Fruit fly (Drosophila melanogaster): ENCODE data around the gene CG14605.

CG14605 gene

dm6 chr3R:7186242-7187092, 33.0 kb downstream of the CG14605 start, which contains the start of the genes CG10055 and lap (continued):
- TF ChIP-seq MESR4 (GFP tag; optimal IDR thresholded peaks at IDR 0.05) (peak; percentile 92), gfzf (GFP tag; optimal IDR thresholded peaks at IDR 0.05) (peak; percentile 93), lab (GFP tag; optimal IDR thresholded peaks at IDR 0.05) (no peak), CG6765 (GFP tag; optimal IDR thresholded peaks at IDR 0.05) (no peak), Trl (optimal IDR thresholded peaks at IDR 0.05) (no peak), Trl (GFP tag; optimal IDR thresholded peaks at IDR 0.05) (no peak), Opbp (GFP tag; IDR thresholded peaks at IDR 0.05; ENCODE audit: partially characterized antibody) (peak; percentile 50; the same call in 1 of the 3 replicates)

DNA sequence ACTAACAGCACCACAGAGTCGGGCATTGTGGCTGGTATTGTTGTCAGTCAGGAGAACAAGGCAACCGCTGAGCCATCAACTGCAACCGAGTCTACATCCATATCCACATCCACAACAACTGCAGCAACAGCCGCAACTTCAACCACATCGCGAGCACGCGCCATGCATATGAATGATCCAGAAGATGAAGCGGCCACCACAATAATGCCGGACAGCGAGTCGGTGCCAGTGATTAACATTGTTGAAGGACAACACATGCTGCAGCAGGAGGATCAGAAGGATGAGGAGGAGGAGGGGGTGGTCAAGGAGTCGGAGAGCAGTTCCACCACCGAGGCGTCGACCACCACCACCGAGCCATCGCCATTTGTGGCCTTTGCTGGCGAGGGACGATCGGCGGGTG, 44.8 kb downstream of the CG14605 start:
- TF ChIP-seq Stat92E (GFP tag; optimal IDR thresholded peaks at IDR 0.05) (no peak), ranshi (GFP tag; IDR thresholded peaks at IDR 0.05) (no peak), CG1832 (GFP tag; optimal IDR thresholded peaks at IDR 0.05) (no peak)

- peak in 1 of 2 experiments; percentile 58 for TF ChIP-seq Pdp1 (GFP tag; optimal IDR thresholded peaks at IDR 0.05)
- peak; percentile 62 for TF ChIP-seq Ets65A (GFP tag)
- no peak for TF ChIP-seq CG14050 (GFP tag; IDR thresholded peaks at IDR 0.05)
- no peak for TF ChIP-seq CG18764 (GFP tag; optimal IDR thresholded peaks at IDR 0.05)
- TF ChIP-seq Dref (GFP tag; IDR thresholded peaks at IDR 0.05) = no peak
Measured at dm6 chr3R:7172978-7173377, 46.5 kb downstream of the CG14605 start.

DNA sequence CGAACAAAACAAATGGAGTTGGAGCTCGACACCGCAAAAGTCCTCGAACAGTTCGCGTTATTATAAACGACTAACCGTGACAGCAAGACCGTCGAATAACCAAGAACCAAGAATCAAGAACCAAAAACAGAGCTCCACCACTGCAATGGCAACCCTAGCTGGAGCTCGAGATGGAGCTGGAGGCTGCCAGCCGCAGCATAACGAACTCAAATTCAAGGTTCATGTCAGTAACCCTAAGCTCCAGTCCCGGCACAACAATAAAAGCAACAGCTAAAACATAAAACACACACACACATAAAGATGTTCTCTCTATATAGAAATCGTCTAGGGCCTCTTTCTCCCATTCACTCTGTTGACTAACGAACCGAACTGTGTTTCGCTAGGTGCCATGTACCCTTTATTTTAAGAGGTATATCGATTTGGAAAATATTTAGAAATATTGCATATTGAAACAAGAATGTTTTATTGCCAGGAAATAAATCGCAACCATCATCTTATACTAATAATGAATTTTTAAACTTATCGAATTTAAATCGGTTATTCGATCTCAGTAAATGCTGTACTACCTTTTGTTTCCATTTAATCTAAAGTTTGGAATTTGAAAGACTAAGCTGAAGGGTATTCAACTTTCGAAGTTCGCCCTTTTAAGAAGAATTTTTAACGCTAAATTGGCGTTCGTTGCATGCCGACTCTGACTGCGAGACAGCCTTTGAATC, 48.0 kb downstream of the CG14605 start:
- TF ChIP-seq prd (optimal IDR thresholded peaks at IDR 0.05) (no peak), prd (GFP tag; IDR thresholded peaks at IDR 0.05) (peak; percentile 18; the same call in 1 of the 3 replicates), fd64A (GFP tag; optimal IDR thresholded peaks at IDR 0.05) (no peak), Oli (tag; optimal IDR thresholded peaks at IDR 0.05) (no peak), Dip2 (GFP tag; IDR thresholded peaks at IDR 0.05) (no peak), CG6791 (GFP tag; IDR thresholded peaks at IDR 0.05; ENCODE audit: partially characterized antibody) (no peak), CG12104 (GFP tag; optimal IDR thresholded peaks at IDR 0.05) (no peak), ssp (GFP tag; IDR thresholded peaks at IDR 0.05) (no peak), CG7928 (GFP tag; optimal IDR thresholded peaks at IDR 0.05) (no peak), br (optimal IDR thresholded peaks at IDR 0.05) (no peak), CG9727 (GFP tag; optimal IDR thresholded peaks at IDR 0.05) (peak; percentile 16), bsh (GFP tag; optimal IDR thresholded peaks at IDR 0.05) (peak in 1 of 2 experiments; percentile 67), CG33557 (GFP tag; optimal IDR thresholded peaks at IDR 0.05) (peak; percentile 4), CG31388 (GFP tag; optimal IDR thresholded peaks at IDR 0.05) (no peak), tap (tag; optimal IDR thresholded peaks at IDR 0.05) (no peak), Tbp (GFP tag; optimal IDR thresholded peaks at IDR 0.05) (no peak), Ets65A (GFP tag) (peak; percentile 91), CG33213 (GFP tag; optimal IDR thresholded peaks at IDR 0.05) (no peak), CG3838 (GFP tag; optimal IDR thresholded peaks at IDR 0.05) (no peak), Gsc (GFP tag; IDR thresholded peaks at IDR 0.05) (no peak), CG8388 (GFP tag; optimal IDR thresholded peaks at IDR 0.05) (no peak), CG30020 (tag; optimal IDR thresholded peaks at IDR 0.05) (no peak), z (GFP tag; IDR thresholded peaks at IDR 0.05) (no peak), run (tag; optimal IDR thresholded peaks at IDR 0.05) (no peak), CG3163 (GFP tag; optimal IDR thresholded peaks at IDR 0.05) (no peak), CG10979 (tag; optimal IDR thresholded peaks at IDR 0.05) (peak; percentile 62), sens-2 (GFP tag; IDR thresholded peaks at IDR 0.05) (no peak), CG31441 (GFP tag; IDR thresholded peaks at IDR 0.05) (no peak), hbn (GFP tag; IDR thresholded peaks at IDR 0.05; ENCODE audit: partially characterized antibody) (no peak), trh (GFP tag; optimal IDR thresholded peaks at IDR 0.05) (no peak)

All from whole organism, embryonic.